Worm (Caenorhabditis elegans) whole organism, mixed stage, embryonic: Measurements from ENCODE around the gene F40E12.1.

Source experiments
- bed-3 ChIP-seq: fragments of 200-800 bp; sonication (Bioruptor generic); optimal IDR thresholded peaks from 3 replicates; lab custom pipeline; 2018; ENCODE audit warnings: mild to moderate bottlenecking, missing genetic modification characterization, moderate library complexity, missing compliant biosample characterization
- blmp-1 ChIP-seq: fragments of 150-350 bp; optimal IDR thresholded peaks from 2 replicates; lab custom pipeline; 2014; ENCODE audit warnings: missing biosample characterization, missing genetic modification characterization
- elt-3 ChIP-seq: fragments of 150-350 bp; optimal IDR thresholded peaks from 2 replicates; lab custom pipeline; 2014; ENCODE audit warnings: missing biosample characterization, missing genetic modification characterization
- lin-13 ChIP-seq: fragments of 150-350 bp; optimal IDR thresholded peaks from 2 replicates; lab custom pipeline; 2014; ENCODE audit warnings: missing biosample characterization, missing genetic modification characterization
- lin-32 ChIP-seq: fragments of 200-800 bp; sonication (Bioruptor generic); optimal IDR thresholded peaks from 2 replicates; lab custom pipeline; 2018; ENCODE audit warnings: mild to moderate bottlenecking, missing genetic modification characterization, missing compliant biosample characterization
- mep-1 ChIP-seq: fragments of 150-350 bp; optimal IDR thresholded peaks from 2 replicates; lab custom pipeline; 2017; ENCODE audit warnings: missing biosample characterization, missing genetic modification reagents, missing genetic modification characterization, inconsistent platforms
- nhr-28 ChIP-seq: fragments of 150-350 bp; optimal IDR thresholded peaks from 2 replicates; lab custom pipeline; 2014; ENCODE audit warnings: missing biosample characterization, missing genetic modification characterization
- nhr-76 ChIP-seq: sonication (generic microtip); optimal IDR thresholded peaks from 2 replicates; lab custom pipeline; 2017; ENCODE audit warnings: missing biosample characterization, missing genetic modification characterization
- pha-4 ChIP-seq: fragments of 150-350 bp; optimal IDR thresholded peaks from 2 replicates; lab custom pipeline; 2018; ENCODE audit warnings: missing biosample characterization, missing genetic modification reagents, missing genetic modification characterization
- snpc-4 ChIP-seq: fragments of 150-350 bp; optimal IDR thresholded peaks from 2 replicates; lab custom pipeline; 2014; ENCODE audit warnings: missing biosample characterization, missing genetic modification characterization
- sptf-1 ChIP-seq: sonication (generic microtip); optimal IDR thresholded peaks from 2 replicates; lab custom pipeline; 2017; ENCODE audit warnings: mild to moderate bottlenecking, missing genetic modification characterization, moderate library complexity, missing compliant biosample characterization
- unc-62 ChIP-seq: fragments of 150-350 bp; optimal IDR thresholded peaks from 2 replicates; lab custom pipeline; 2014; ENCODE audit warnings: missing biosample characterization, missing genetic modification reagents, missing genetic modification characterization

DNA sequence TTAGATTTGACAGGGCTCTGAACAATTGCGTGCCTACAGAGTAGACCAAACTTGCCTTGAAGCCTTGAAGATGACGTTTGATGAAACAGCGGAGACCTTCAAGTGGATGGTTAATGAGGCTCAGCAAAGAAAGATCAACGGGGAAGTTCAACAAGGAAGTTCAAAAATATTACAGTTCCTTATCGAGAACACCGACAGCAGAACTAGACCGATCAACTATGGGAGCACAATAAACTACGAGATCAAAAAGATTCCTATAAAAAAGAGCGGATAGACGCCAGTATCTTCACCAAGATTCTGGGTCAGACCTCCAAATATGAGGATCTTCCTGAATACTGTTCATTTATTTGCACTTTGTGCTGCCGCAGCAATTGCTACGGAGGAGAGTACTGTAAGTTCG is 37.8 kb upstream of the F40E12.1 start, which contains the start of gene clec-134:
- no peak for TF ChIP-seq nhr-28 (tag; lab: Kevin White, UChicago)
- no peak for TF ChIP-seq bed-3
- TF ChIP-seq unc-62 = no peak
- no peak for TF ChIP-seq lin-32 (GFP tag; lab: Kevin White, UChicago)
- TF ChIP-seq sptf-1 = no peak
- no peak for TF ChIP-seq nhr-76 (tag; lab: Kevin White, UChicago)
- no peak for TF ChIP-seq snpc-4
- TF ChIP-seq elt-3 (tag; lab: Kevin White, UChicago) = no peak
- no peak for TF ChIP-seq lin-13 (tag; lab: Kevin White, UChicago)
- no peak for TF ChIP-seq pha-4 (tag; lab: Kevin White, UChicago)
- TF ChIP-seq blmp-1 (tag; lab: Kevin White, UChicago) = no peak
- TF ChIP-seq mep-1 (tag; lab: Kevin White, UChicago) = no peak
